Fruit fly (Drosophila melanogaster) whole organism, wandering third instar larva: Measurements from ENCODE around the gene mRpL44.
A peak's percentile ranks its signal among the peaks of the same experiment; 100 is the strongest.

Source experiments
- Abd-B ChIP-seq: fragments of >200 bp; optimal IDR thresholded peaks from 2 replicates; lab custom pipeline; 2017; ENCODE audit warnings: missing biosample characterization, missing genetic modification characterization
- CG32264 ChIP-seq: fragments of 200-800 bp; sonication (Bioruptor generic); optimal IDR thresholded peaks from 2 replicates; lab custom pipeline; 2016; ENCODE audit warnings: missing biosample characterization, missing genetic modification characterization
- CG9705 ChIP-seq: fragments of 200-800 bp; sonication (Bioruptor generic); optimal IDR thresholded peaks from 2 replicates; lab custom pipeline; 2018; ENCODE audit warnings: missing biosample characterization, mild to moderate bottlenecking, missing genetic modification characterization
- Dfd ChIP-seq: fragments of >200 bp; optimal IDR thresholded peaks from 2 replicates; lab custom pipeline; 2017; ENCODE audit warnings: missing biosample characterization, missing genetic modification characterization
- GATAd ChIP-seq: sonication (Bioruptor generic); optimal IDR thresholded peaks from 2 replicates; lab custom pipeline; 2016; ENCODE audit warnings: missing biosample characterization, missing genetic modification characterization
- HLH106 ChIP-seq: fragments of 200-800 bp; optimal IDR thresholded peaks from 3 replicates; lab custom pipeline; 2019; ENCODE audit warnings: missing biosample characterization, mild to moderate bottlenecking, missing genetic modification characterization, moderate library complexity
- Hnf4 ChIP-seq: fragments of 200-800 bp; sonication (Bioruptor generic); optimal IDR thresholded peaks from 2 replicates; lab custom pipeline; 2016; ENCODE audit warnings: missing biosample characterization, mild to moderate bottlenecking, missing genetic modification characterization
- Hr78 ChIP-seq: fragments of >200 bp; optimal IDR thresholded peaks from 2 replicates; lab custom pipeline; 2017; ENCODE audit warnings: missing biosample characterization, missing genetic modification characterization
- Hr83 ChIP-seq: fragments of 200-300 bp; sonication (Bioruptor generic); optimal IDR thresholded peaks from 2 replicates; lab custom pipeline; 2016; ENCODE audit warnings: missing biosample characterization, mild to moderate bottlenecking, missing genetic modification characterization, moderate library complexity; ENCODE audit not compliant: poor library complexity, severe bottlenecking
- Jra ChIP-seq: sonication (Bioruptor generic); optimal IDR thresholded peaks from 2 replicates; lab custom pipeline; 2016; ENCODE audit warnings: missing biosample characterization, missing genetic modification characterization
- Myc ChIP-seq: fragments of >200 bp; optimal IDR thresholded peaks from 2 replicates; lab custom pipeline; 2017
- N ChIP-seq: fragments of >200 bp; optimal IDR thresholded peaks from 2 replicates; lab custom pipeline; 2018; ENCODE audit warnings: missing biosample characterization, missing external identifiers, missing genetic modification characterization
- OdsH ChIP-seq: fragments of 200-800 bp; sonication (Bioruptor generic); optimal IDR thresholded peaks from 2 replicates; lab custom pipeline; 2016; ENCODE audit warnings: missing biosample characterization, mild to moderate bottlenecking, missing genetic modification characterization
- Rel ChIP-seq, 2 experiments: fragments of 200-800 bp; sonication (Bioruptor generic) in 1 of 2; optimal IDR thresholded peaks; 2 replicates in 1 of 2; 3 replicates in 1 of 2; lab custom pipeline; 2016 to 2019; ENCODE audit warnings: mild to moderate bottlenecking in 2 of 2, missing biosample characterization in 2 of 2, missing genetic modification characterization in 2 of 2, moderate library complexity in 1 of 2
- Sp1 ChIP-seq: fragments of 200-800 bp; sonication (Bioruptor generic); optimal IDR thresholded peaks from 3 replicates; lab custom pipeline; 2019; ENCODE audit warnings: missing biosample characterization, mild to moderate bottlenecking, missing genetic modification characterization, moderate library complexity
- Vsx2 ChIP-seq: fragments of 200-300, 225-300 bp; sonication (Bioruptor generic); optimal IDR thresholded peaks from 2 replicates; lab custom pipeline; 2018; ENCODE audit warnings: missing biosample characterization, missing genetic modification characterization; ENCODE audit not compliant: partially characterized antibody
- br ChIP-seq: fragments of 200-800 bp; sonication (Bioruptor generic); optimal IDR thresholded peaks from 2 replicates; lab custom pipeline; 2016; ENCODE audit warnings: missing biosample characterization, missing genetic modification characterization
- dl ChIP-seq, 2 experiments: fragments of 175-275, 200-275 bp in 1 of 2; fragments of 200-275 bp in 1 of 2; sonication (Bioruptor generic); optimal IDR thresholded peaks; lab custom pipeline; 2018; ENCODE audit warnings: mild to moderate bottlenecking in 2 of 2, missing biosample characterization in 2 of 2, missing genetic modification characterization in 2 of 2, moderate library complexity in 2 of 2; ENCODE audit not compliant: partially characterized antibody in 2 of 2, insufficient read depth in 1 of 2
- dmrt93B ChIP-seq: fragments of 200-800 bp; sonication (Bioruptor generic); optimal IDR thresholded peaks from 2 replicates; lab custom pipeline; 2018; ENCODE audit warnings: missing biosample characterization, mild to moderate bottlenecking, missing genetic modification characterization
- dsf ChIP-seq: sonication (Bioruptor generic); optimal IDR thresholded peaks from 2 replicates; lab custom pipeline; 2016; ENCODE audit warnings: missing biosample characterization, missing genetic modification characterization, borderline replicate concordance
- ey ChIP-seq: fragments of 200-800 bp; sonication (Bioruptor generic); optimal IDR thresholded peaks from 2 replicates; lab custom pipeline; 2016; ENCODE audit warnings: missing biosample characterization, missing genetic modification characterization
- foxo ChIP-seq, 2 experiments: fragments of 200-800 bp; sonication (Bioruptor generic); optimal IDR thresholded peaks; 2 replicates in 1 of 2; 3 replicates in 1 of 2; lab custom pipeline; 2016 to 2017; ENCODE audit warnings: missing biosample characterization in 2 of 2, missing genetic modification characterization in 2 of 2
- fru ChIP-seq: fragments of 200-800 bp; sonication (Bioruptor generic); optimal IDR thresholded peaks from 3 replicates; lab custom pipeline; 2016; ENCODE audit warnings: missing biosample characterization, mild to moderate bottlenecking, missing genetic modification characterization
- h ChIP-seq: fragments of 200-800 bp; sonication (Bioruptor generic); optimal IDR thresholded peaks from 3 replicates; lab custom pipeline; 2016; ENCODE audit warnings: missing biosample characterization, mild to moderate bottlenecking, missing genetic modification characterization
- jim ChIP-seq: fragments of 175-275, 200-325 bp; sonication (Bioruptor generic); optimal IDR thresholded peaks from 2 replicates; lab custom pipeline; 2016; ENCODE audit warnings: missing biosample characterization, mild to moderate bottlenecking, missing genetic modification characterization
- psq ChIP-seq: fragments of 200-800 bp; sonication (Bioruptor generic); optimal IDR thresholded peaks from 3 replicates; lab custom pipeline; 2017; ENCODE audit warnings: missing biosample characterization, mild to moderate bottlenecking, missing genetic modification characterization, moderate library complexity
- rgr ChIP-seq: fragments of 200-800 bp; sonication (Bioruptor generic); optimal IDR thresholded peaks from 3 replicates; lab custom pipeline; 2016; ENCODE audit warnings: missing biosample characterization, mild to moderate bottlenecking, missing genetic modification characterization
- sage ChIP-seq: fragments of 200-800 bp; sonication (Bioruptor generic); optimal IDR thresholded peaks from 2 replicates; lab custom pipeline; 2016; ENCODE audit warnings: missing biosample characterization, mild to moderate bottlenecking, missing genetic modification characterization
- sv ChIP-seq: fragments of 200-800 bp; sonication (Bioruptor generic); optimal IDR thresholded peaks from 3 replicates; lab custom pipeline; 2016; ENCODE audit warnings: missing biosample characterization, missing genetic modification characterization
- tai ChIP-seq: sonication (Bioruptor generic); optimal IDR thresholded peaks from 2 replicates; lab custom pipeline; 2016; ENCODE audit warnings: missing biosample characterization, missing genetic modification characterization
- woc ChIP-seq: sonication (Bioruptor generic); optimal IDR thresholded peaks from 2 replicates; lab custom pipeline; 2016; ENCODE audit warnings: missing biosample characterization, mild to moderate bottlenecking, missing genetic modification characterization

Gene mRpL44

DNA sequence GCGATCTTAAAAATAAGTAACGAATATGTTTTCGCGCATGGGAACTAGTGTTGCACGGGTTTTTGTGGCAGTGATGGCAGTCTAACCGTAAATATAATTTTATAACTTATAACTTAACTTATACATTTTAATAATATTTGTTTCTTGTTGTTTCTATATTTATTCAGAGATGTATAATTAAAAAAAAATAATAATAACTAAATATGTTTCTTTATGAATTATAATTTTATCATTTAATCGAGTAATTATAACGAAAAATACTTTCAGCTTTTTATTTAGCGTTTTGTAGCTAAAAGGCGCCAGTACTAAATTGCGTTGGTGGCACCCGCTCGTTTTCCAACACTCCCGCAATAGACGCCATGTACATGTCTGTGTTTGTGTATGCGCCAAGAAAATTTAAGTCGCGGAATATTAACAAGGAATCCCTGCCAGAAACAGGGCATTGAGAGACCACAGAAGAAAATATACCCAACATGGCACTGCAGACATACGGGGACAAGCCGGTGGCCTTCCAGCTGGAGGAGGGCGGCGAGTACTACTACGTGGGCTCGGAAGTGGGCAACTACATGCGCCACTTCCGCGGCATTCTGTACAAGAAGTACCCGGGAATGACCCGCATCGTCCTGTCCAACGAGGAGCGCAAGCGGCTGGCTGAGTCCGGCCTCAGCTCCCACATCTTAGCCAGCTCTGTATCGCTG, at the start of gene mRpL44, which contains the start of gene Snr1:
Gene mRpL44 (minus strand): TSS at position 51 of the 698 bp plus-strand sequence.
Gene Snr1 (plus strand): TSS at position 341 of the 698 bp plus-strand sequence.
- no peak for TF ChIP-seq Hr78 (GFP tag; lab: Kevin White, UChicago)
- peak; percentile 75 for TF ChIP-seq woc (GFP tag; lab: Kevin White, UChicago)
- peak; percentile 48 for TF ChIP-seq OdsH (GFP tag; lab: Kevin White, UChicago)
- TF ChIP-seq Hr83 (GFP tag; lab: Kevin White, UChicago) = no peak
- TF ChIP-seq Hnf4 (GFP tag; lab: Kevin White, UChicago) = no peak
- peak; percentile 97 for TF ChIP-seq Myc (lab: Kevin White, UChicago)
- no peak for TF ChIP-seq Jra (GFP tag; lab: Kevin White, UChicago)
- no peak for TF ChIP-seq dmrt93B (GFP tag; lab: Kevin White, UChicago)
- TF ChIP-seq sv (GFP tag; lab: Kevin White, UChicago) = no peak
- TF ChIP-seq N (GFP tag; lab: Kevin White, UChicago) = no peak
- TF ChIP-seq Sp1 (GFP tag; lab: Kevin White, UChicago) = peak; percentile 73
- peak; percentile 74 for TF ChIP-seq HLH106 (tag; lab: Kevin White, UChicago)
- peak; percentile 35 for TF ChIP-seq CG9705 (GFP tag; lab: Kevin White, UChicago)
- TF ChIP-seq psq (GFP tag; lab: Kevin White, UChicago) = peak; percentile 55
- no peak for TF ChIP-seq fru
- no peak for TF ChIP-seq Abd-B (GFP tag; lab: Kevin White, UChicago)
- no peak for TF ChIP-seq Vsx2 (GFP tag; lab: Kevin White, UChicago)
- no peak for TF ChIP-seq dl (GFP tag; optimal IDR thresholded peaks at IDR 0.05; lab: Kevin White, UChicago; ENCODE audit: insufficient read depth in 1 of 2, partially characterized antibody in 2 of 2)
- no peak for TF ChIP-seq tai (GFP tag; lab: Kevin White, UChicago)
- no peak for TF ChIP-seq Rel (GFP tag; optimal IDR thresholded peaks at IDR 0.05; lab: Kevin White, UChicago)
- no peak for TF ChIP-seq Rel (tag; optimal IDR thresholded peaks at IDR 0.05; lab: Kevin White, UChicago)
- TF ChIP-seq CG32264 = no peak
- TF ChIP-seq GATAd = no peak
- peak in 1 of 2 experiments; percentile 58 for TF ChIP-seq foxo (GFP tag; optimal IDR thresholded peaks at IDR 0.05; lab: Kevin White, UChicago)
- no peak for TF ChIP-seq dsf (GFP tag; lab: Kevin White, UChicago)

DNA sequence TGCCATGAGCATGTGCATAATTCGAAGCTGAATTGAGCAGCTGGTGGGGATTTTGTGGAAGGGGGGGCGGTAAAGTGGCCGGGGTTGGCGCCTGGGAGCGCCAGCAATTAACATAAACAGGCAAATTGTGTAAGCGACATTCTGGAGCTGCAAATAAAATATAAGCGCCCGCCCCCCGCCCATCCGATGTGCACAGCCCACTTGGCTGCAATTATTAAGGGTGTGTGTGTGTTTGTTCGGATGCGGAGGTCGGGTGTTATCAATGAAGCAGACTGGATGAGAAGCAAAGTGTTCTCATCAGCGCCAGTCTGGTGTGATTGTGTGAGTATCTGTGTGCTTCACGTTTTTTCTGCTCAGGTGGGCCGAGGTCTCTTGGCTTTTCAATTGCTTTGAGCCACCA, 49.4 kb upstream of the mRpL44 start:
- TF ChIP-seq CG32264 (no peak), Rel (GFP tag; optimal IDR thresholded peaks at IDR 0.05; lab: Kevin White, UChicago) (no peak), Rel (tag; optimal IDR thresholded peaks at IDR 0.05; lab: Kevin White, UChicago) (peak; percentile 67)

DNA sequence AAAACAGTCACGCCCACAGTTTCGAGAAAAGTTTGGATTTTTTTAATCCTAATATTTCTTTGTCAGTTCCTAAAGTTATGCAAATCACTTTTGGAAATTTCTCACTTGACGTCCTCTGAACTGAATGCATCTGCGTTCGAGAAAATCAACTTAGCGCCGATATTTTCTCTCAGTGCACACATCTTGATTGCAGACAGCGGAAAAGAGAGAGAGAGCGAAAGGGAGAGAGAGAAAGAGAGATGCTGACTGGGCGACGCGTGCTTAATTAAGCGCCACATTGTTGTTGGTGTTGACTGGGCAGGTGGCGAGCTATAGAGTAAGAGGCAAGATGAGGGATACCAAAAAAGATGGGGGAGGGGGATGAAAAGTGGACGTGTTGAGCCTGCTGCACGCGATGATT, 48.2 kb upstream of the mRpL44 start:
- TF ChIP-seq br (GFP tag; lab: Kevin White, UChicago) (peak; percentile 24), h (GFP tag; lab: Kevin White, UChicago) (peak; percentile 35), Dfd (GFP tag; lab: Kevin White, UChicago) (no peak), HLH106 (tag; lab: Kevin White, UChicago) (peak; percentile 48), rgr (GFP tag; lab: Kevin White, UChicago) (peak; percentile 37), Hnf4 (GFP tag; lab: Kevin White, UChicago) (no peak), woc (GFP tag; lab: Kevin White, UChicago) (peak; percentile 60), CG9705 (GFP tag; lab: Kevin White, UChicago) (no peak), CG32264 (no peak), psq (GFP tag; lab: Kevin White, UChicago) (peak; percentile 30), Abd-B (GFP tag; lab: Kevin White, UChicago) (no peak), Hr83 (GFP tag; lab: Kevin White, UChicago) (no peak), Jra (GFP tag; lab: Kevin White, UChicago) (no peak), fru (peak; percentile 55), dl (GFP tag; optimal IDR thresholded peaks at IDR 0.05; lab: Kevin White, UChicago; ENCODE audit: insufficient read depth in 1 of 2, partially characterized antibody in 2 of 2) (no peak), ey (GFP tag; lab: Kevin White, UChicago) (peak; percentile 40), jim (GFP tag; lab: Kevin White, UChicago) (no peak), sage (GFP tag; lab: Kevin White, UChicago) (no peak), dmrt93B (GFP tag; lab: Kevin White, UChicago) (peak; percentile 8), Hr78 (GFP tag; lab: Kevin White, UChicago) (no peak), OdsH (GFP tag; lab: Kevin White, UChicago) (peak; percentile 39), foxo (GFP tag; optimal IDR thresholded peaks at IDR 0.05; lab: Kevin White, UChicago) (peak in 1 of 2 experiments; percentile 62), GATAd (no peak)
